Fruit fly (Drosophila melanogaster): ENCODE results near the gene CG12498.

The CG12498 gene

dm6 chrX:2809581-2809980 lies at the start of gene CG12498:
Gene CG12498 (plus strand): TSS chrX:2809881.
- no peak for TF ChIP-seq D1 (tag; optimal IDR thresholded peaks at IDR 0.05)

dm6 chrX:2761198-2761597 lies 48.5 kb upstream of the CG12498 start:
- TF ChIP-seq rn (GFP tag; IDR thresholded peaks at IDR 0.05) (no peak), CG4496 (GFP tag; IDR thresholded peaks at IDR 0.05) (peak; percentile 23; the same call in 1 of the 3 replicates), CG14655 (GFP tag; optimal IDR thresholded peaks at IDR 0.05) (peak; percentile 6), fd96Ca (GFP tag; IDR thresholded peaks at IDR 0.05) (0 out of 3 replicates have a peak, but pooled peaks have one; percentile 43), CG8159 (tag; optimal IDR thresholded peaks at IDR 0.05) (peak; percentile 22)

- TF ChIP-seq rn (GFP tag; IDR thresholded peaks at IDR 0.05): no peak
- no peak for TF ChIP-seq CG12605 (GFP tag; IDR thresholded peaks at IDR 0.05)
- TF ChIP-seq CG15710 (tag; optimal IDR thresholded peaks at IDR 0.05): no peak
- no peak for TF ChIP-seq CG10348 (GFP tag; IDR thresholded peaks at IDR 0.05)
- TF ChIP-seq CG34367 (tag; optimal IDR thresholded peaks at IDR 0.05): no peak
- TF ChIP-seq CG8159 (tag; optimal IDR thresholded peaks at IDR 0.05): no peak
- TF ChIP-seq CG14655 (GFP tag; optimal IDR thresholded peaks at IDR 0.05): no peak
- no peak for TF ChIP-seq CG13204 (GFP tag; optimal IDR thresholded peaks at IDR 0.05)
- TF ChIP-seq CG32121 (GFP tag; IDR thresholded peaks at IDR 0.05): no peak
- TF ChIP-seq Pif1B (GFP tag; optimal IDR thresholded peaks at IDR 0.05): no peak
- no peak for TF ChIP-seq Pif1A (GFP tag; optimal IDR thresholded peaks at IDR 0.05)
- TF ChIP-seq CG17806 (tag; optimal IDR thresholded peaks at IDR 0.05): no peak
- no peak for TF ChIP-seq CG9948 (tag; optimal IDR thresholded peaks at IDR 0.05)
- no peak for TF ChIP-seq CG8301 (tag; optimal IDR thresholded peaks at IDR 0.05)
- TF ChIP-seq gl (tag; optimal IDR thresholded peaks at IDR 0.05): no peak
- no peak for TF ChIP-seq Snoo (tag; optimal IDR thresholded peaks at IDR 0.05)
- no peak for TF ChIP-seq EcR (GFP tag; optimal IDR thresholded peaks at IDR 0.05)
These were observed 44.2 kb upstream of the CG12498 start for dm6 chrX:2765440-2765839.

dm6 chrX:2786553-2787118 lies 23.0 kb upstream of the CG12498 start:
- TF ChIP-seq Pif1A (GFP tag; optimal IDR thresholded peaks at IDR 0.05): peak; percentile 94
- peak; percentile 85 for TF ChIP-seq CG9948 (tag; optimal IDR thresholded peaks at IDR 0.05)
- TF ChIP-seq CG17806 (tag; optimal IDR thresholded peaks at IDR 0.05): peak; percentile 89
- peak; percentile 54 for TF ChIP-seq CG13204 (GFP tag; optimal IDR thresholded peaks at IDR 0.05)
- TF ChIP-seq CG15710 (tag; optimal IDR thresholded peaks at IDR 0.05): peak; percentile 86
- TF ChIP-seq rn (GFP tag; IDR thresholded peaks at IDR 0.05): peak; percentile 93
- TF ChIP-seq CG32121 (GFP tag; IDR thresholded peaks at IDR 0.05): peak; percentile 96
- TF ChIP-seq D1 (tag; optimal IDR thresholded peaks at IDR 0.05): peak; percentile 72
- peak; percentile 93 for TF ChIP-seq CG12605 (GFP tag; IDR thresholded peaks at IDR 0.05)
- peak; percentile 91 for TF ChIP-seq CG8159 (tag; optimal IDR thresholded peaks at IDR 0.05)
- peak; percentile 93 for TF ChIP-seq Pif1B (GFP tag; optimal IDR thresholded peaks at IDR 0.05)
- peak; percentile 86 for TF ChIP-seq CG14655 (GFP tag; optimal IDR thresholded peaks at IDR 0.05)
- TF ChIP-seq CG8301 (tag; optimal IDR thresholded peaks at IDR 0.05): peak; percentile 86
- peak; percentile 94 for TF ChIP-seq fd96Ca (GFP tag; IDR thresholded peaks at IDR 0.05)
- no peak for TF ChIP-seq EcR (GFP tag; optimal IDR thresholded peaks at IDR 0.05)
- peak; percentile 88 for TF ChIP-seq CG34367 (tag; optimal IDR thresholded peaks at IDR 0.05)
- TF ChIP-seq gl (tag; optimal IDR thresholded peaks at IDR 0.05): peak; percentile 79
- TF ChIP-seq CG4496 (GFP tag; IDR thresholded peaks at IDR 0.05): peak; percentile 98
- peak; percentile 88 for TF ChIP-seq Snoo (tag; optimal IDR thresholded peaks at IDR 0.05)
- TF ChIP-seq CG10348 (GFP tag; IDR thresholded peaks at IDR 0.05): peak; percentile 80
- TF ChIP-seq Ets98B (GFP tag; IDR thresholded peaks at IDR 0.05): peak; percentile 97

- TF ChIP-seq fd96Ca (GFP tag; IDR thresholded peaks at IDR 0.05) (peak; percentile 81), Pif1A (GFP tag; optimal IDR thresholded peaks at IDR 0.05) (peak; percentile 92), CG32121 (GFP tag; IDR thresholded peaks at IDR 0.05) (peak; percentile 87), EcR (GFP tag; optimal IDR thresholded peaks at IDR 0.05) (peak; percentile 74), CG14655 (GFP tag; optimal IDR thresholded peaks at IDR 0.05) (peak; percentile 88), Snoo (tag; optimal IDR thresholded peaks at IDR 0.05) (peak; percentile 93), CG8301 (tag; optimal IDR thresholded peaks at IDR 0.05) (peak; percentile 85), CG9948 (tag; optimal IDR thresholded peaks at IDR 0.05) (peak; percentile 93), Pif1B (GFP tag; optimal IDR thresholded peaks at IDR 0.05) (peak; percentile 92), CG8159 (tag; optimal IDR thresholded peaks at IDR 0.05) (peak; percentile 95), Ets98B (GFP tag; IDR thresholded peaks at IDR 0.05) (peak; percentile 79), CG34367 (tag; optimal IDR thresholded peaks at IDR 0.05) (peak; percentile 91), CG17806 (tag; optimal IDR thresholded peaks at IDR 0.05) (peak; percentile 89), rn (GFP tag; IDR thresholded peaks at IDR 0.05) (peak; percentile 60), D1 (tag; optimal IDR thresholded peaks at IDR 0.05) (peak; percentile 80), CG10348 (GFP tag; IDR thresholded peaks at IDR 0.05) (peak; percentile 77; the same call in 1 of the 2 replicates), CG4496 (GFP tag; IDR thresholded peaks at IDR 0.05) (peak; percentile 88), CG12605 (GFP tag; IDR thresholded peaks at IDR 0.05) (peak; percentile 75), gl (tag; optimal IDR thresholded peaks at IDR 0.05) (peak; percentile 79), CG13204 (GFP tag; optimal IDR thresholded peaks at IDR 0.05) (peak; percentile 78), CG15710 (tag; optimal IDR thresholded peaks at IDR 0.05) (peak; percentile 93)
These were observed 22.4 kb upstream of the CG12498 start for dm6 chrX:2787267-2787666.

- no peak for TF ChIP-seq CG34367 (tag; optimal IDR thresholded peaks at IDR 0.05)
- no peak for TF ChIP-seq CG4496 (GFP tag; IDR thresholded peaks at IDR 0.05)
- TF ChIP-seq CG13204 (GFP tag; optimal IDR thresholded peaks at IDR 0.05): no peak
- TF ChIP-seq D1 (tag; optimal IDR thresholded peaks at IDR 0.05): no peak
- TF ChIP-seq CG8301 (tag; optimal IDR thresholded peaks at IDR 0.05): no peak
- no peak for TF ChIP-seq rn (GFP tag; IDR thresholded peaks at IDR 0.05)
- no peak for TF ChIP-seq CG15710 (tag; optimal IDR thresholded peaks at IDR 0.05)
- no peak for TF ChIP-seq gl (tag; optimal IDR thresholded peaks at IDR 0.05)
- no peak for TF ChIP-seq CG8159 (tag; optimal IDR thresholded peaks at IDR 0.05)
- no peak for TF ChIP-seq CG10348 (GFP tag; IDR thresholded peaks at IDR 0.05)
- TF ChIP-seq Snoo (tag; optimal IDR thresholded peaks at IDR 0.05): no peak
- TF ChIP-seq EcR (GFP tag; optimal IDR thresholded peaks at IDR 0.05): no peak
- no peak for TF ChIP-seq Pif1A (GFP tag; optimal IDR thresholded peaks at IDR 0.05)
- no peak for TF ChIP-seq Pif1B (GFP tag; optimal IDR thresholded peaks at IDR 0.05)
These were observed 21.8 kb upstream of the CG12498 start for dm6 chrX:2787857-2788256.
